Worm (Caenorhabditis elegans): ENCODE results near the gene srg-41.
A peak's percentile ranks its signal among the peaks of the same experiment; 100 is the strongest.

Gene srg-41

DNA sequence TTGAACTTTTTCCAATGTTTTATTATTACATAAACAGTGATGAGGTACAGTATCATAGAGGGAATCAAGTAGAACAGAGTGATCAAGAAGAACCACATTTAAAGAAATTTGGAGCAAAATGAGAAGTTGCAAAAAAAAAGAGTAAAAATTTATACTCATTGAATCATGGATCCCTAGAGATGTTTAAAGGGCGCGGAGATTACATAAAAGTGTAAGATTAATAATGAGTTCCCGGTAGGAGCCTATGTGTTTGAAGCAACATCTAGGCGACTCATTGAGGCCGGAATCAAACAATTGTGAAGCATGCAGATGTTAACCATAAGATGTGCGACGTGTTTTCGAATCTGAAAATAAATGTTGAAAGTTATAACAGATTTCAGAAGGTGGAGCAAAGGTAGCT, 9.4 kb downstream of the srg-41 start, which contains the start of gene srg-39:
TSS of gene srg-39 (minus strand) at position 101 of the 400 bp plus-strand sequence.
- TF ChIP-seq fos-1 (tag; optimal IDR thresholded peaks at IDR 0.05) (no peak), crh-2 (tag; optimal IDR thresholded peaks at IDR 0.05) (no peak), unc-55 (GFP tag; optimal IDR thresholded peaks at IDR 0.05) (no peak)

DNA sequence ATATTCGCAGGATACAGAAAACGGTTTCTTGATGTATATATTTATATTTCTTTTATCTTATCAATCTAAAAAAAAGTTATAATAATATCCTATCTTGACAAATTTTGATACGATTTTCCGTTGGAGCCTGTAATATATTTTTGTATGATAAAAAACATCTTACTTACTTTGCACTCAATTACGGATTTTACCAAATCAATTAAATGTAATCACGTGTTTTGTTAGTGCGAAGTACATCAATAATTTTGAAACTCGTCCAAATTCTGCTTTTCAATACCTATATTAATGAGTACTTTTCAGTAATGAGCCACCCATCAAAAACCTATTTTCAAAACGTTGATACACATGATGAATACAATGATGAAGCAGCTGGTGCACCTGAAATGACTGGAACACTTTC, 12.3 kb downstream of the srg-41 start, which contains the start of gene T19C4.1:
TSS of gene T19C4.1 (plus strand) at position 301 of the 400 bp plus-strand sequence.
- no peak for TF ChIP-seq mab-5 (tag; optimal IDR thresholded peaks at IDR 0.05)
- no peak for TF ChIP-seq lsy-2 (tag; optimal IDR thresholded peaks at IDR 0.05)
- TF ChIP-seq ama-1 (optimal IDR thresholded peaks at IDR 0.05) = no peak
- TF ChIP-seq sma-9 (GFP tag; optimal IDR thresholded peaks at IDR 0.05) = no peak
- no peak for TF ChIP-seq sma-9 (tag; optimal IDR thresholded peaks at IDR 0.05)
- TF ChIP-seq ztf-11 (tag; optimal IDR thresholded peaks at IDR 0.05) = no peak
- TF ChIP-seq lin-39 (tag; optimal IDR thresholded peaks at IDR 0.05) = no peak
- TF ChIP-seq nhr-21 (tag; optimal IDR thresholded peaks at IDR 0.05) = no peak
- no peak for TF ChIP-seq skn-1 (tag; optimal IDR thresholded peaks at IDR 0.05)
- no peak for TF ChIP-seq nhr-129 (tag; optimal IDR thresholded peaks at IDR 0.05)
- TF ChIP-seq nhr-11 (tag; optimal IDR thresholded peaks at IDR 0.05) = no peak
- TF ChIP-seq elt-3 (tag; optimal IDR thresholded peaks at IDR 0.05) = no peak
- no peak for TF ChIP-seq gmeb-1 (tag; optimal IDR thresholded peaks at IDR 0.05)
- TF ChIP-seq alr-1 (tag; optimal IDR thresholded peaks at IDR 0.05) = no peak
- no peak for TF ChIP-seq R02D3.7 (tag; optimal IDR thresholded peaks at IDR 0.05)
- TF ChIP-seq nhr-237 (tag; optimal IDR thresholded peaks at IDR 0.05) = no peak
- TF ChIP-seq peb-1 (tag; optimal IDR thresholded peaks at IDR 0.05) = no peak
- no peak for TF ChIP-seq lin-11 (tag; optimal IDR thresholded peaks at IDR 0.05)
- no peak for TF ChIP-seq C34F6.9 (tag; optimal IDR thresholded peaks at IDR 0.05)
- no peak for TF ChIP-seq unc-39 (tag; optimal IDR thresholded peaks at IDR 0.05)

DNA sequence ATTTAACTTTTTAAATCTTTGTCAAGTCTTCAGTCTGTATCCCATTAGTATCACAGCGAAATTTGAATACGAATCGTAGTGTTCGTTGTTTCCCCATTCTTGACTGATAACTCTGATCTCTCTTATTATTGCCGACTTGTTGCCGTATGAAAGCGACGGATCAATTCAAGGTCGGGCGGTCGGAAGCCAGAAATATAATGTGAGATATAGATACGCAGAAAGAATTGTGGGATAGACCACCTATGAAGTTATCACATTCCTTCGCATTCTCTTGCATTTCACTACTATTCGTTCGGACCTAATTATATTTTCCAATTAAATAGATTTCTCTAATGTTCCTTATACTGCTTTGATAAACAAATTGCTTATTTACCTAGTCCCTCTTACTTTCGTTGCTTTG, 12.7 kb downstream of the srg-41 start:
- TF ChIP-seq unc-62 (GFP tag; optimal IDR thresholded peaks at IDR 0.05) (no peak), nhr-25 (tag; optimal IDR thresholded peaks at IDR 0.05) (peak; percentile 4), Y55F3AM.14 (GFP tag; optimal IDR thresholded peaks at IDR 0.05) (no peak), nhr-77 (tag; optimal IDR thresholded peaks at IDR 0.05) (no peak), alr-1 (tag; optimal IDR thresholded peaks at IDR 0.05) (no peak)

DNA sequence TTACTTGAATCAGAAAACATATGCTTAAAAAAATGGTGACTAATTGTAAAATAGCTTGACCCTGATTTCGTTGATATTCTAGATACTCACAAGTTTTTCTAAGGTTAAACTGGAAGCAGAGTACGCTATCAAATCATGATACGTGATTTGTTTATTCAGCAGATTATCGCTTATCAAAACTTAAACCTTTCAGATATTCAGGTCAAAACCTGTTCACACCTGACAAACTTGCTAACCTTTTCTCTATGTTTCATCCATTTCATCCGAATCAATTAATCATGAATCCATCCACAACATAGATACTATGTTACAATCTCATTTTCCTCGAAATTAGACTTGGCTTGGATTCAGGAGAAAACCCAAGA, 13.9 kb downstream of the srg-41 start:
- no peak for TF ChIP-seq unc-55 (GFP tag; optimal IDR thresholded peaks at IDR 0.05)
- no peak for TF ChIP-seq ceh-82 (tag; optimal IDR thresholded peaks at IDR 0.05)
- TF ChIP-seq sma-3 (GFP tag; optimal IDR thresholded peaks at IDR 0.05) = peak; percentile 62
- TF ChIP-seq nhr-25 (tag; optimal IDR thresholded peaks at IDR 0.05) = peak; percentile 74
- no peak for TF ChIP-seq crh-2 (tag; optimal IDR thresholded peaks at IDR 0.05)
- peak; percentile 84 for TF ChIP-seq nhr-21 (tag; optimal IDR thresholded peaks at IDR 0.05)
- TF ChIP-seq lin-13 (GFP tag; optimal IDR thresholded peaks at IDR 0.05) = peak; percentile 14

ce11 chrV:11146958-11147779, 14.5 kb downstream of the srg-41 start, which contains the start of the genes T19C4.24 and nlp-33:
Gene T19C4.24 (minus strand): TSS chrV:11147008.
Gene nlp-33 (plus strand): TSS chrV:11147346.
- TF ChIP-seq elt-3 (tag; optimal IDR thresholded peaks at IDR 0.05) (no peak), ztf-11 (tag; optimal IDR thresholded peaks at IDR 0.05) (no peak), ama-1 (optimal IDR thresholded peaks at IDR 0.05) (peak; percentile 94), ztf-4 (tag; optimal IDR thresholded peaks at IDR 0.05) (no peak), zag-1 (tag; optimal IDR thresholded peaks at IDR 0.05) (no peak), unc-55 (GFP tag; optimal IDR thresholded peaks at IDR 0.05) (no peak), unc-62 (GFP tag; optimal IDR thresholded peaks at IDR 0.05) (no peak), sma-3 (GFP tag; optimal IDR thresholded peaks at IDR 0.05) (peak; percentile 72), nhr-77 (tag; optimal IDR thresholded peaks at IDR 0.05) (no peak), nhr-129 (tag; optimal IDR thresholded peaks at IDR 0.05) (no peak), mab-5 (tag; optimal IDR thresholded peaks at IDR 0.05) (no peak), fos-1 (tag; optimal IDR thresholded peaks at IDR 0.05) (no peak), nhr-10 (tag; optimal IDR thresholded peaks at IDR 0.05) (no peak), R02D3.7 (tag; optimal IDR thresholded peaks at IDR 0.05) (no peak), nhr-12 (tag; optimal IDR thresholded peaks at IDR 0.05) (no peak), crh-2 (tag; optimal IDR thresholded peaks at IDR 0.05) (peak; percentile 4), nhr-23 (tag; optimal IDR thresholded peaks at IDR 0.05) (no peak), dmd-4 (tag; optimal IDR thresholded peaks at IDR 0.05) (no peak), Y55F3AM.14 (GFP tag; optimal IDR thresholded peaks at IDR 0.05) (no peak), nhr-25 (tag; optimal IDR thresholded peaks at IDR 0.05) (peak; percentile 87), ztf-1 (GFP tag; conservative IDR thresholded peaks at IDR 0.05) (no peak), peb-1 (tag; optimal IDR thresholded peaks at IDR 0.05) (no peak), blmp-1 (tag; optimal IDR thresholded peaks at IDR 0.05; ENCODE audit: insufficient read depth) (peak; percentile 28), lin-13 (GFP tag; optimal IDR thresholded peaks at IDR 0.05) (no peak), mdl-1 (tag; optimal IDR thresholded peaks at IDR 0.05) (no peak), snpc-4 (tag; optimal IDR thresholded peaks at IDR 0.05) (no peak), mbf-1 (tag; optimal IDR thresholded peaks at IDR 0.05) (no peak), alr-1 (tag; optimal IDR thresholded peaks at IDR 0.05) (no peak), aly-2 (tag; optimal IDR thresholded peaks at IDR 0.05) (no peak), sma-9 (GFP tag; optimal IDR thresholded peaks at IDR 0.05) (peak; percentile 37), sma-9 (tag; optimal IDR thresholded peaks at IDR 0.05) (no peak)

Data from whole organism, L2 larva.